Worm (Caenorhabditis elegans): ENCODE results near the gene cht-5.

cht-5 gene

DNA sequence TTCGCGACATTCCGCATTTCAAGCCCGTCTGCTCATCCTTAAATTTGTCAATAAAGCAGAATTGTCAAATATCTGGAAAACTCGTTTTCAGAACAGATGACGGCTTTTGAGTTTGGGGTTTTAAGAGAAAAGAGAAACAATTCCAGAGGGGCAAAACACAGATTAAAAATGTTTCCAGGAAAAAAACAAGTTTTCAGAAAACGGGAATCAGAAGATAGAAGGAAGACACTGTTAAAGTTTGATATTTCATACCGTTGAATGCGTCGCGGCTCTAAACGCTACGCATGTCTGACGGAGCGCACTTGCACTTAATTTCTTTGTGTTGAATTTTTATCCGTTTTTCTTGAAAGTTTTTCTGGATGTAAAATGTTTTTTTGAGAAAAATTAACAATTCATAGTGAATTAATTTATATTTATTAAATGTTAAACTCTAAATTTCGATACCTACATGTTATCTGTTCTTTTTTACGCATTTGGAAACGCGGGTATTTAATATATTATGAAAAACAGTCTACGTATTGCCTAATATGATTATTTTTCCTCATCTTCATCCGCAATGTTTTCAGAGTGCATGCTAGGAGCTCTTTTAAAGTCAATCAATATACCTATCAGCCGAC is 19.8 kb downstream of the cht-5 start, which contains the start of the genes C08B6.18, wdr-20 and C08B6.8:
Gene C08B6.18, minus strand, starts transcription at position 51 of the 617 bp plus-strand sequence.
Gene wdr-20, minus strand, starts transcription at position 82 of the 617 bp plus-strand sequence.
Gene C08B6.8, plus strand, starts transcription at position 567 of the 617 bp plus-strand sequence.
- peak; percentile 65 for TF ChIP-seq snpc-4 (tag; optimal IDR thresholded peaks at IDR 0.05)
- no peak for TF ChIP-seq ceh-16 (tag; optimal IDR thresholded peaks at IDR 0.05)
- peak in 1 of 2 experiments; percentile 38 for TF ChIP-seq lsy-2 (tag; optimal IDR thresholded peaks at IDR 0.05)
- no peak for TF ChIP-seq aly-2 (tag; optimal IDR thresholded peaks at IDR 0.05)
- TF ChIP-seq sma-3 (GFP tag; optimal IDR thresholded peaks at IDR 0.05) = no peak
- peak; percentile 47 for TF ChIP-seq lin-13 (GFP tag; optimal IDR thresholded peaks at IDR 0.05)
- no peak for TF ChIP-seq lin-39 (tag; optimal IDR thresholded peaks at IDR 0.05)
- peak; percentile 51 for TF ChIP-seq unc-55 (GFP tag; optimal IDR thresholded peaks at IDR 0.05)
- no peak for TF ChIP-seq mab-5 (tag; optimal IDR thresholded peaks at IDR 0.05)
- no peak for TF ChIP-seq nhr-77 (tag; optimal IDR thresholded peaks at IDR 0.05)
- peak; percentile 55 for TF ChIP-seq C34F6.9 (tag; optimal IDR thresholded peaks at IDR 0.05)
- TF ChIP-seq nhr-129 (tag; optimal IDR thresholded peaks at IDR 0.05) = peak; percentile 14

DNA sequence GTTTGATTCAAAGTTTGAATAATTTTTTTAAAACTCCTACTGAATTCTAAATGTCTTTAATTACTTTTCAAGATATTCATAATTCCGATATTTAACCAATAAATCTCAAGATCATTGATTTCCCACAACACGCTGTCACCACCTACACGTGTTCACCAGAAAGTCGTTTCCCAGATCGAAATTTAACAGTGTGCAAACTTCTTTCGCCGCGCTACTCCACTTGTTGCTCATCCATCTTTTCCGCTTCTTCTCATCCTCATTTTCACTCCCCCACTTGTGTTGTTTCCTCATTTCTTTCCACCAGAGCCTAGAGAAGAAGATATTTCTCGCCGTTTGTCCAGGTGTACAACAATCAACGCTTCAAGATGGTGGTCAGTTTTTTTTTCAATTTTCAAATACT is 31.2 kb downstream of the cht-5 start, which contains the start of gene C51E3.9:
Gene C51E3.9, plus strand, starts transcription at position 301 of the 400 bp plus-strand sequence.
- TF ChIP-seq ceh-16 (tag; optimal IDR thresholded peaks at IDR 0.05) (no peak), lsy-2 (tag; optimal IDR thresholded peaks at IDR 0.05) (no peak), ztf-1 (GFP tag; conservative IDR thresholded peaks at IDR 0.05) (no peak), nhr-129 (tag; optimal IDR thresholded peaks at IDR 0.05) (peak; percentile 31)

DNA sequence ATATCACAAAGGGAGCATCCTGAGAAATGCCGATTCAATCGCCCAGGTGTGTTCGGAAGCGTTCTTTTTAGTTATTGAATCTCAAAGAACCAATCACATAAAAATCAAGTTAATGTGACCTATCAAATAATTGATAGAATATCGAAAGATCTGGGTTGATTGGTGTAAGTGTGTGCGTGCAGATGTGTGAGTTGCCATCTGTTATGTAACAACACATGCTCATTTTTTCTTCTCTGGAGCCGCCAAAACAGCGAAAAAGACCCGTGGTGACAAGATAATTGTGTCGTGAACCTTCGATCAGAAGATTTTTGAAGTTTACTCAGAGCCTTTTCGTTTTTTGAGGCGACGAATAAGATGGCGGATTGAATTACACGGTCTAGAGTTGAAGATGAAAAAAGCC is 32.4 kb downstream of the cht-5 start:
- TF ChIP-seq nhr-129 (tag; optimal IDR thresholded peaks at IDR 0.05) = peak; percentile 71
- no peak for TF ChIP-seq skn-1 (tag; optimal IDR thresholded peaks at IDR 0.05)
- TF ChIP-seq sma-9 (GFP tag; optimal IDR thresholded peaks at IDR 0.05) = peak; percentile 40
- no peak for TF ChIP-seq sma-9 (tag; optimal IDR thresholded peaks at IDR 0.05)
- TF ChIP-seq lsy-2 (tag; optimal IDR thresholded peaks at IDR 0.05) = peak in 1 of 2 experiments; percentile 12
- TF ChIP-seq sem-4 (tag; optimal IDR thresholded peaks at IDR 0.05) = peak; percentile 35
- TF ChIP-seq nhr-6 (tag; optimal IDR thresholded peaks at IDR 0.05) = no peak
- peak; percentile 56 for TF ChIP-seq F13H6.1 (tag; optimal IDR thresholded peaks at IDR 0.05)
- peak; percentile 37 for TF ChIP-seq C34F6.9 (tag; optimal IDR thresholded peaks at IDR 0.05)

ce11 chrV:10148352-10148751 is 33.9 kb downstream of the cht-5 start, which contains the start of gene srsx-26:
Gene srsx-26, plus strand, starts transcription at chrV:10148652.
- TF ChIP-seq ZK546.5 (tag; optimal IDR thresholded peaks at IDR 0.05) = no peak
- no peak for TF ChIP-seq ztf-11 (tag; optimal IDR thresholded peaks at IDR 0.05)
- TF ChIP-seq elt-3 (tag; optimal IDR thresholded peaks at IDR 0.05) = no peak
- TF ChIP-seq unc-55 (GFP tag; optimal IDR thresholded peaks at IDR 0.05) = no peak
- no peak for TF ChIP-seq peb-1 (tag; optimal IDR thresholded peaks at IDR 0.05)
- TF ChIP-seq C34F6.9 (tag; optimal IDR thresholded peaks at IDR 0.05) = no peak
- no peak for TF ChIP-seq fos-1 (tag; optimal IDR thresholded peaks at IDR 0.05)
- TF ChIP-seq gmeb-1 (tag; optimal IDR thresholded peaks at IDR 0.05) = no peak
- no peak for TF ChIP-seq nhr-237 (tag; optimal IDR thresholded peaks at IDR 0.05)
- TF ChIP-seq unc-62 (GFP tag; optimal IDR thresholded peaks at IDR 0.05) = no peak
- no peak for TF ChIP-seq snpc-4 (tag; optimal IDR thresholded peaks at IDR 0.05)
- no peak for TF ChIP-seq nhr-25 (tag; optimal IDR thresholded peaks at IDR 0.05)
- no peak for TF ChIP-seq ztf-4 (tag; optimal IDR thresholded peaks at IDR 0.05)
- TF ChIP-seq nhr-11 (tag; optimal IDR thresholded peaks at IDR 0.05) = no peak
- TF ChIP-seq ceh-16 (tag; optimal IDR thresholded peaks at IDR 0.05) = no peak

DNA sequence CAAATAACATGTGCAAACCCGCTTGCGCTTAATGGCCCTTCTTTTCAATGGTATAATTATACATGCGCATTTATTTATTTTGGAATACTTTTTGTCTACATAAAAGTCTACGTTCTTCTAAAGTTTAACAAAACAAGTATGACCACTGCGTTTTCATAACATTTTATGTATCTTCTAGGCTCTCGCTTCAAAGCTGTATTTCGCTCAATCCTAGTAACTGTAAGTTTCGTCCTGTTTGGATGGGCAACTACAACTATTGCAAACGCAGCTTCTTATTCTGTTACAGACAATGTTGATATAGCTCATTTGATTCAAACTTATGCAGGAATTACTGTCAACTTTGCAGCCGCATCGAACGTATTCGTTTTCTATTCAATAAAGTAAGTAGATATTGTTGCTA is 35.3 kb downstream of the cht-5 start, which contains the start of gene srsx-27:
Gene srsx-27, plus strand, starts transcription at position 301 of the 400 bp plus-strand sequence.
- TF ChIP-seq ztf-1 (GFP tag; conservative IDR thresholded peaks at IDR 0.05) (no peak), nhr-237 (tag; optimal IDR thresholded peaks at IDR 0.05) (no peak), ztf-11 (tag; optimal IDR thresholded peaks at IDR 0.05) (no peak), mdl-1 (tag; optimal IDR thresholded peaks at IDR 0.05) (no peak), alr-1 (tag; optimal IDR thresholded peaks at IDR 0.05) (no peak), nhr-77 (tag; optimal IDR thresholded peaks at IDR 0.05) (no peak), ceh-16 (tag; optimal IDR thresholded peaks at IDR 0.05) (no peak), mbf-1 (tag; optimal IDR thresholded peaks at IDR 0.05) (no peak), elt-3 (tag; optimal IDR thresholded peaks at IDR 0.05) (no peak), zag-1 (tag; optimal IDR thresholded peaks at IDR 0.05) (no peak), lsy-2 (tag; optimal IDR thresholded peaks at IDR 0.05) (no peak), R02D3.7 (tag; optimal IDR thresholded peaks at IDR 0.05) (no peak), blmp-1 (tag; optimal IDR thresholded peaks at IDR 0.05; ENCODE audit: insufficient read depth) (no peak)
